Fruit fly (Drosophila melanogaster) whole organism, pupa: ENCODE measurements around the gene CG43307.

Experiments used
- CG12605 ChIP-seq: fragments of 200-800 bp; sonication (Bioruptor generic); IDR thresholded peaks from 2 replicates; pipeline ENCODE4 v1.3.6; 2022; ENCODE audit warnings: missing biosample characterization, missing genetic modification characterization
- CG15710 ChIP-seq: fragments of 200-800 bp; sonication (Bioruptor generic); optimal IDR thresholded peaks from 2 replicates; lab custom pipeline; 2018; ENCODE audit warnings: missing biosample characterization, mild to moderate bottlenecking, missing genetic modification characterization, moderate library complexity
- CG17806 ChIP-seq: fragments of 200-800 bp; sonication (Bioruptor generic); optimal IDR thresholded peaks from 2 replicates; lab custom pipeline; 2018; ENCODE audit warnings: missing biosample characterization, mild to moderate bottlenecking, missing genetic modification characterization, moderate library complexity
- CG32121 ChIP-seq: fragments of 200-800 bp; sonication (Bioruptor generic); IDR thresholded peaks from 2 replicates; pipeline ENCODE4 v1.3.6; 2022; ENCODE audit warnings: missing biosample characterization, missing genetic modification characterization
- CG34367 ChIP-seq: fragments of 200-800 bp; sonication (Bioruptor generic); optimal IDR thresholded peaks from 2 replicates; lab custom pipeline; 2018; ENCODE audit warnings: missing biosample characterization, mild to moderate bottlenecking, missing genetic modification characterization
- CG4496 ChIP-seq: fragments of 200-800 bp; sonication (Bioruptor generic); IDR thresholded peaks from 3 replicates; pipeline ENCODE4 v1.3.6; 2022; ENCODE audit warnings: missing biosample characterization, missing genetic modification characterization
- CG8159 ChIP-seq: fragments of 200-800 bp; sonication (Bioruptor generic); optimal IDR thresholded peaks from 3 replicates; lab custom pipeline; 2018; ENCODE audit warnings: missing biosample characterization, mild to moderate bottlenecking, missing genetic modification characterization, moderate library complexity
- D1 ChIP-seq: fragments of 200-800 bp; sonication (Bioruptor generic); optimal IDR thresholded peaks from 2 replicates; lab custom pipeline; 2018; ENCODE audit warnings: missing biosample characterization, mild to moderate bottlenecking, missing genetic modification characterization, moderate library complexity
- EcR ChIP-seq: fragments of 200-800 bp; sonication (Bioruptor generic); optimal IDR thresholded peaks from 3 replicates; lab custom pipeline; 2019; ENCODE audit warnings: missing biosample characterization, missing genetic modification characterization, mild to moderate bottlenecking, moderate library complexity, missing genetic modification reagents
- Ets98B ChIP-seq: fragments of 200-800 bp; sonication (Bioruptor generic); IDR thresholded peaks from 2 replicates; pipeline ENCODE4 v1.3.6; 2022; ENCODE audit warnings: missing biosample characterization, missing genetic modification characterization
- Pif1A ChIP-seq: fragments of 200-800 bp; sonication (Bioruptor generic); optimal IDR thresholded peaks from 3 replicates; lab custom pipeline; 2016; ENCODE audit warnings: missing biosample characterization, missing genetic modification characterization
- Pif1B ChIP-seq: fragments of 200-800 bp; sonication (Bioruptor generic); optimal IDR thresholded peaks from 3 replicates; lab custom pipeline; 2016; ENCODE audit warnings: missing biosample characterization, missing genetic modification characterization
- gl ChIP-seq: fragments of 200-800 bp; sonication (Bioruptor generic); optimal IDR thresholded peaks from 2 replicates; lab custom pipeline; 2018; ENCODE audit warnings: missing biosample characterization, mild to moderate bottlenecking, missing genetic modification characterization
- rn ChIP-seq: fragments of 200-800 bp; sonication (Bioruptor generic); IDR thresholded peaks from 2 replicates; pipeline ENCODE4 v1.3.6; 2022; ENCODE audit warnings: missing biosample characterization, missing genetic modification characterization

- TF ChIP-seq Ets98B (GFP tag; lab: Robert Waterston, UW) (no peak), CG12605 (GFP tag; lab: Robert Waterston, UW) (no peak), Pif1A (GFP tag; lab: Kevin White, UChicago) (no peak), D1 (tag; lab: Kevin White, UChicago) (no peak), CG8159 (no peak), CG34367 (tag; lab: Kevin White, UChicago) (no peak), CG4496 (GFP tag; lab: Robert Waterston, UW) (no peak), CG17806 (tag; lab: Kevin White, UChicago) (no peak), Pif1B (GFP tag; lab: Kevin White, UChicago) (no peak), gl (tag; lab: Kevin White, UChicago) (no peak), CG32121 (GFP tag; lab: Robert Waterston, UW) (no peak), EcR (GFP tag; lab: Kevin White, UChicago) (no peak), CG15710 (no peak), rn (GFP tag; lab: Robert Waterston, UW) (no peak)
Measured at dm6 chr2L:5800388-5800748, 11.0 kb upstream of the CG43307 start.
